Worm (Caenorhabditis elegans): ENCODE results near the gene F53F8.5.

Gene F53F8.5

DNA sequence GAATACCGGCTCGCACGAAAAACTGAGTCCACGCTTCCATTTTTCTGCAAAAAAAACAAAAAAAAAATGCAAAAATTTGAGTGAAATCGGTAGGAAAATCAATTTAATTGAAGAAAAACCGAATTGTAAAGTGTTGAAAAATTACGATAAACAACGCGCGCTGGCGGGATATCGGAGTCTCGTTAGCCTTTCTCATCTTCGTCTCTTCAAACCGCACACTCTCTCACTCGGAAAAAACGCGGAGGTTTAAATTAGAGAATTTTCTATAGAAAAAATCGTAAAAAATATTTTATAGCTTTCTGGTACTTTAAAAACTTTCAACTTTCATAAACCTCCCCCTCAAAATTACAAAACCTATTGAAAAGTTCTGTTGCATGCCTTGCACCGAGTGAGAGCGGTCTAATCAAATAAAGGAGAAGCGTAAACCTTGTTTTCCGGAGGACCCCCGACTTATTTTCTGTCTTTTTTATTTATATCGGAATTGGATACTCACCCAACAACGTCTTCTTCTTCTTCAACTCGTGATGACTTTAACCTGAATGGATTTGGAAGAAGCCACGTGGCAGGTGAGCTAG, at the start of gene F53F8.5, which contains the start of gene F53F8.6:
Gene F53F8.5, minus strand, starts transcription at position 52 of the 575 bp plus-strand sequence.
Gene F53F8.6, plus strand, starts transcription at position 230 of the 575 bp plus-strand sequence.
- TF ChIP-seq zfp-3 (GFP tag; conservative IDR thresholded peaks at IDR 0.05) (no peak), jun-1 (tag; optimal IDR thresholded peaks at IDR 0.05) (no peak), dve-1 (tag; optimal IDR thresholded peaks at IDR 0.05; ENCODE audit: insufficient read depth) (peak; percentile 53), T26A8.4 (GFP tag; IDR thresholded peaks at IDR 0.05) (no peak), nhr-10 (tag; optimal IDR thresholded peaks at IDR 0.05) (no peak), nhr-28 (tag; optimal IDR thresholded peaks at IDR 0.05) (no peak), hlh-11 (tag; optimal IDR thresholded peaks at IDR 0.05) (no peak), dmd-8 (GFP tag; IDR thresholded peaks at IDR 0.05) (no peak), skn-1 (tag; optimal IDR thresholded peaks at IDR 0.05) (no peak), T20F7.1 (GFP tag; optimal IDR thresholded peaks at IDR 0.05) (peak; percentile 96), lin-29 (GFP tag; IDR thresholded peaks at IDR 0.05) (no peak), lin-39 (tag; optimal IDR thresholded peaks at IDR 0.05) (no peak), nhr-77 (tag; optimal IDR thresholded peaks at IDR 0.05) (no peak), hmg-1.1 (GFP tag; IDR thresholded peaks at IDR 0.05) (peak; percentile 31; the same call in 1 of the 2 replicates), daf-19 (GFP tag; conservative IDR thresholded peaks at IDR 0.05) (no peak), ceh-82 (tag; optimal IDR thresholded peaks at IDR 0.05) (no peak), aly-2 (tag; optimal IDR thresholded peaks at IDR 0.05) (no peak), egl-43 (GFP tag; IDR thresholded peaks at IDR 0.05) (no peak), lsy-2 (tag; optimal IDR thresholded peaks at IDR 0.05) (peak in 1 of 2 experiments; percentile 66), F37D6.2 (tag; optimal IDR thresholded peaks at IDR 0.05) (no peak), Y75B8A.6 (GFP tag; IDR thresholded peaks at IDR 0.05) (no peak), arid-1 (GFP tag; conservative IDR thresholded peaks at IDR 0.05) (no peak), F26F4.8 (GFP tag; conservative IDR thresholded peaks at IDR 0.05) (no peak), ceh-28 (tag; optimal IDR thresholded peaks at IDR 0.05) (no peak), rbr-2 (tag; optimal IDR thresholded peaks at IDR 0.05) (no peak), zag-1 (tag; optimal IDR thresholded peaks at IDR 0.05) (no peak), unc-130 (GFP tag; optimal IDR thresholded peaks at IDR 0.05) (no peak), lir-3 (tag; optimal IDR thresholded peaks at IDR 0.05) (no peak), sdz-12 (GFP tag; optimal IDR thresholded peaks at IDR 0.05) (no peak), zip-11 (GFP tag; IDR thresholded peaks at IDR 0.05) (no peak), cey-2 (tag; optimal IDR thresholded peaks at IDR 0.05; ENCODE audit: borderline replicate concordance, insufficient read depth) (no peak), ztf-7 (tag; optimal IDR thresholded peaks at IDR 0.05) (no peak), unc-62 (GFP tag; optimal IDR thresholded peaks at IDR 0.05 in 1 of 2) (no peak), unc-62 (tag; optimal IDR thresholded peaks at IDR 0.05) (no peak), nhr-6 (tag; optimal IDR thresholded peaks at IDR 0.05) (peak; percentile 29), ces-1 (GFP tag; optimal IDR thresholded peaks at IDR 0.05) (peak; percentile 12), dpl-1 (GFP tag; optimal IDR thresholded peaks at IDR 0.05) (peak; percentile 85), spr-3 (GFP tag; optimal IDR thresholded peaks at IDR 0.05) (no peak), nhr-11 (tag; optimal IDR thresholded peaks at IDR 0.05) (no peak), snpc-4 (tag; optimal IDR thresholded peaks at IDR 0.05) (no peak), hif-1 (tag; optimal IDR thresholded peaks at IDR 0.05) (no peak), mdl-1 (tag; optimal IDR thresholded peaks at IDR 0.05) (no peak), F44E2.7 (GFP tag; IDR thresholded peaks at IDR 0.05) (no peak), hlh-30 (tag; optimal IDR thresholded peaks at IDR 0.05; ENCODE audit: insufficient read depth) (peak; percentile 46), lin-38 (GFP tag; IDR thresholded peaks at IDR 0.05) (peak; percentile 27; the same call in 1 of the 2 replicates), mep-1 (tag; optimal IDR thresholded peaks at IDR 0.05) (peak; percentile 27), Y48G9A.11 (GFP tag; IDR thresholded peaks at IDR 0.05) (peak; percentile 97), mes-2 (tag; optimal IDR thresholded peaks at IDR 0.05; ENCODE audit: poor library complexity, severe bottlenecking) (peak; percentile 74), Y5F2A.4 (GFP tag; optimal IDR thresholded peaks at IDR 0.05) (no peak), fkh-10 (GFP tag; optimal IDR thresholded peaks at IDR 0.05) (no peak)

Data from whole organism, L4 larva.